Worm (Caenorhabditis elegans) whole organism, young adult: ENCODE measurements around the gene abt-1.

ENCODE experiments used
- K11D2.4 ChIP-seq: fragments of 200-800 bp; sonication (Bioruptor generic); IDR thresholded peaks from 2 replicates; pipeline ENCODE4 v1.3.6; 2022; ENCODE audit warnings: missing genetic modification reagents, missing genetic modification characterization, missing compliant biosample characterization
- cebp-2 ChIP-seq: fragments of 200-800 bp; sonication (Bioruptor generic); IDR thresholded peaks from 2 replicates; pipeline ENCODE4 v1.3.6; 2022; ENCODE audit warnings: missing genetic modification characterization, missing compliant biosample characterization
- fkh-3 ChIP-seq: sonication (generic microtip); optimal IDR thresholded peaks from 2 replicates; lab custom pipeline; 2016; ENCODE audit warnings: mild to moderate bottlenecking, missing genetic modification characterization, missing compliant biosample characterization
- gei-17 ChIP-seq: fragments of 200-800 bp; sonication (Bioruptor generic); optimal IDR thresholded peaks from 2 replicates; lab custom pipeline; 2018; ENCODE audit warnings: mild to moderate bottlenecking, missing genetic modification characterization, missing compliant biosample characterization
- hmg-1.2 ChIP-seq: fragments of 200-800 bp; sonication (Bioruptor generic); IDR thresholded peaks from 2 replicates; pipeline ENCODE4 v1.3.6; 2022; ENCODE audit warnings: missing genetic modification reagents, missing genetic modification characterization, missing compliant biosample characterization
- hrde-1 ChIP-seq: sonication (generic microtip); optimal IDR thresholded peaks from 2 replicates; lab custom pipeline; 2016; ENCODE audit warnings: missing genetic modification characterization, mild to moderate bottlenecking, missing compliant biosample characterization, moderate library complexity, missing genotype, missing genetic modification reagents, borderline replicate concordance
- let-526 ChIP-seq: fragments of 200-800 bp; sonication (Bioruptor generic); IDR thresholded peaks from 2 replicates; pipeline ENCODE4 v1.3.6; 2022; ENCODE audit warnings: missing genetic modification reagents, missing genetic modification characterization, missing compliant biosample characterization
- madf-8 ChIP-seq: fragments of 200-800 bp; sonication (Bioruptor generic); conservative IDR thresholded peaks from 2 replicates; pipeline ENCODE4 v1.3.6; 2022; ENCODE audit warnings: missing genetic modification reagents, missing genetic modification characterization, missing compliant biosample characterization
- nfya-1 ChIP-seq: sonication (generic microtip); optimal IDR thresholded peaks from 2 replicates; lab custom pipeline; 2017; ENCODE audit warnings: antibody characterized with exemption, missing compliant biosample characterization, missing genetic modification characterization, borderline replicate concordance; ENCODE audit not compliant: insufficient read depth
- nhr-120 ChIP-seq: fragments of 200-800 bp; sonication (Bioruptor generic); IDR thresholded peaks from 2 replicates; pipeline ENCODE4 v1.3.6; 2022; ENCODE audit warnings: missing genetic modification characterization, missing compliant biosample characterization
- snpc-4 ChIP-seq, 5 experiments: fragments of 150-350 bp in 1 of 5; sonication (generic microtip) in 4 of 5; optimal IDR thresholded peaks; 2 replicates each; lab custom pipeline; 2014 to 2018; ENCODE audit warnings: missing genetic modification characterization in 5 of 5, missing biosample characterization in 3 of 5, antibody characterized with exemption in 2 of 5, mild to moderate bottlenecking in 2 of 5, missing compliant biosample characterization in 2 of 5, missing genotype in 2 of 5, moderate library complexity in 2 of 5, missing genetic modification reagents in 1 of 5
- sptf-2 ChIP-seq: fragments of 200-800 bp; sonication (Bioruptor generic); optimal IDR thresholded peaks from 2 replicates; lab custom pipeline; 2018; ENCODE audit warnings: mild to moderate bottlenecking, missing genetic modification characterization, missing compliant biosample characterization
- unc-62 ChIP-seq: fragments of 150-350 bp; optimal IDR thresholded peaks from 2 replicates; lab custom pipeline; 2014; ENCODE audit warnings: missing biosample characterization, missing genetic modification reagents, missing genetic modification characterization

ce11 chrIV:10176252-10176730, 38.4 kb downstream of the abt-1 start, which contains the start of gene rack-1:
- no peak for TF ChIP-seq nhr-120 (GFP tag; lab: Robert Waterston, UW)
- no peak for TF ChIP-seq gei-17
- TF ChIP-seq fkh-3 (tag; lab: Kevin White, UChicago): no peak
- TF ChIP-seq cebp-2 (GFP tag; lab: Robert Waterston, UW): no peak
- no peak for TF ChIP-seq madf-8 (GFP tag; lab: Robert Waterston, UW)
- no peak for TF ChIP-seq unc-62 (GFP tag; lab: Kevin White, UChicago)
- no peak for TF ChIP-seq hrde-1 (tag; lab: Kevin White, UChicago)
- TF ChIP-seq sptf-2: no peak
- no peak for TF ChIP-seq let-526 (GFP tag; lab: Robert Waterston, UW)
- TF ChIP-seq hmg-1.2 (GFP tag; lab: Robert Waterston, UW): peak; percentile 33; the same call in 1 of the 2 replicates
- TF ChIP-seq nfya-1 (tag; lab: Kevin White, UChicago): no peak
- TF ChIP-seq snpc-4 (GFP tag; optimal IDR thresholded peaks at IDR 0.05; lab: Kevin White, UChicago): peak; percentile 54
- TF ChIP-seq snpc-4 (tag; optimal IDR thresholded peaks at IDR 0.05; lab: Kevin White, UChicago): peak in 2 of 4 experiments; percentile 4 to 30
- TF ChIP-seq K11D2.4: no peak
